Worm (Caenorhabditis elegans): ENCODE measurements around the gene F26D2.13.

F26D2.13 gene

ce11 chrV:16445676-16446075, 10.3 kb upstream of the F26D2.13 start, which contains the start of gene T08G3.6:
Gene T08G3.6, plus strand, starts transcription at chrV:16445976.
- no peak for TF ChIP-seq W03F9.2 (tag; optimal IDR thresholded peaks at IDR 0.05)
- TF ChIP-seq him-1 (tag; optimal IDR thresholded peaks at IDR 0.05), result no peak
- no peak for TF ChIP-seq dao-5 (tag; optimal IDR thresholded peaks at IDR 0.05)

- TF ChIP-seq him-1 (tag; optimal IDR thresholded peaks at IDR 0.05) (no peak), dao-5 (tag; optimal IDR thresholded peaks at IDR 0.05) (no peak), W03F9.2 (tag; optimal IDR thresholded peaks at IDR 0.05) (no peak)
These were observed 8.2 kb upstream of the F26D2.13 start, which contains the start of gene srh-141 for ce11 chrV:16443626-16444025. Gene srh-141, plus strand, starts transcription at chrV:16443926.

- TF ChIP-seq him-1 (tag; optimal IDR thresholded peaks at IDR 0.05), result no peak
- TF ChIP-seq W03F9.2 (tag; optimal IDR thresholded peaks at IDR 0.05), result no peak
- no peak for TF ChIP-seq dao-5 (tag; optimal IDR thresholded peaks at IDR 0.05)
These were observed 2.1 kb upstream of the F26D2.13 start, which contains the start of gene F26D2.15 for ce11 chrV:16437546-16437945. Gene F26D2.15, plus strand, starts transcription at chrV:16437846.

ce11 chrV:16433471-16433870, 1.9 kb downstream of the F26D2.13 start, which contains the start of gene clec-234:
Gene clec-234, minus strand, starts transcription at chrV:16433571.
- no peak for TF ChIP-seq dao-5 (tag; optimal IDR thresholded peaks at IDR 0.05)
- no peak for TF ChIP-seq W03F9.2 (tag; optimal IDR thresholded peaks at IDR 0.05)
- TF ChIP-seq him-1 (tag; optimal IDR thresholded peaks at IDR 0.05), result no peak

- TF ChIP-seq dao-5 (tag; optimal IDR thresholded peaks at IDR 0.05) (no peak), W03F9.2 (tag; optimal IDR thresholded peaks at IDR 0.05) (no peak), him-1 (tag; optimal IDR thresholded peaks at IDR 0.05) (no peak)
These were observed 5.5 kb downstream of the F26D2.13 start, which contains the start of gene str-73 for ce11 chrV:16429940-16430339. Gene str-73, plus strand, starts transcription at chrV:16430240.

- TF ChIP-seq him-1 (tag; optimal IDR thresholded peaks at IDR 0.05) (no peak), dao-5 (tag; optimal IDR thresholded peaks at IDR 0.05) (no peak), W03F9.2 (tag; optimal IDR thresholded peaks at IDR 0.05) (no peak)
These were observed 5.9 kb downstream of the F26D2.13 start, which contains the start of gene F26D2.10 for ce11 chrV:16429503-16429902. Gene F26D2.10, minus strand, starts transcription at chrV:16429603.

ce11 chrV:16424428-16424827, 11.0 kb downstream of the F26D2.13 start, which contains the start of gene srw-29:
Gene srw-29, minus strand, starts transcription at chrV:16424528.
- TF ChIP-seq him-1 (tag; optimal IDR thresholded peaks at IDR 0.05) (no peak), W03F9.2 (tag; optimal IDR thresholded peaks at IDR 0.05) (no peak), dao-5 (tag; optimal IDR thresholded peaks at IDR 0.05) (no peak)

ce11 chrV:16420696-16421095, 14.7 kb downstream of the F26D2.13 start, which contains the start of gene srw-48:
Gene srw-48, plus strand, starts transcription at chrV:16420996.
- TF ChIP-seq dao-5 (tag; optimal IDR thresholded peaks at IDR 0.05) (no peak), W03F9.2 (tag; optimal IDR thresholded peaks at IDR 0.05) (no peak), him-1 (tag; optimal IDR thresholded peaks at IDR 0.05) (no peak)

ce11 chrV:16419769-16420168, 15.6 kb downstream of the F26D2.13 start, which contains the start of gene F26D2.16:
Gene F26D2.16, minus strand, starts transcription at chrV:16419869.
- no peak for TF ChIP-seq W03F9.2 (tag; optimal IDR thresholded peaks at IDR 0.05)
- TF ChIP-seq dao-5 (tag; optimal IDR thresholded peaks at IDR 0.05), result no peak
- no peak for TF ChIP-seq him-1 (tag; optimal IDR thresholded peaks at IDR 0.05)

- no peak for TF ChIP-seq W03F9.2 (tag; optimal IDR thresholded peaks at IDR 0.05)
- no peak for TF ChIP-seq dao-5 (tag; optimal IDR thresholded peaks at IDR 0.05)
- no peak for TF ChIP-seq him-1 (tag; optimal IDR thresholded peaks at IDR 0.05)
These were observed 18.4 kb downstream of the F26D2.13 start, which contains the start of gene str-55 for ce11 chrV:16417014-16417413. Gene str-55, minus strand, starts transcription at chrV:16417114.

ce11 chrV:16410521-16410920, 24.9 kb downstream of the F26D2.13 start, which contains the start of gene srh-145:
Gene srh-145, plus strand, starts transcription at chrV:16410713.
- no peak for TF ChIP-seq him-1 (tag; optimal IDR thresholded peaks at IDR 0.05)
- TF ChIP-seq W03F9.2 (tag; optimal IDR thresholded peaks at IDR 0.05), result no peak
- TF ChIP-seq dao-5 (tag; optimal IDR thresholded peaks at IDR 0.05), result no peak

ce11 chrV:16407663-16408062, 27.7 kb downstream of the F26D2.13 start, which contains the start of gene F26D2.3:
Gene F26D2.3, plus strand, starts transcription at chrV:16407963.
- TF ChIP-seq W03F9.2 (tag; optimal IDR thresholded peaks at IDR 0.05) (no peak), him-1 (tag; optimal IDR thresholded peaks at IDR 0.05) (no peak), dao-5 (tag; optimal IDR thresholded peaks at IDR 0.05) (no peak)

ce11 chrV:16406357-16406756, 29.1 kb downstream of the F26D2.13 start:
- TF ChIP-seq him-1 (tag; optimal IDR thresholded peaks at IDR 0.05) (no peak), W03F9.2 (tag; optimal IDR thresholded peaks at IDR 0.05) (no peak), dao-5 (tag; optimal IDR thresholded peaks at IDR 0.05) (no peak)

- TF ChIP-seq him-1 (tag; optimal IDR thresholded peaks at IDR 0.05) (no peak), dao-5 (tag; optimal IDR thresholded peaks at IDR 0.05) (no peak), W03F9.2 (tag; optimal IDR thresholded peaks at IDR 0.05) (no peak)
These were observed 30.0 kb downstream of the F26D2.13 start for ce11 chrV:16405366-16405765.

ce11 chrV:16403974-16404373, 31.4 kb downstream of the F26D2.13 start, which contains the start of gene syp-1:
Gene syp-1, plus strand, starts transcription at chrV:16404274.
- TF ChIP-seq W03F9.2 (tag; optimal IDR thresholded peaks at IDR 0.05) (no peak), dao-5 (tag; optimal IDR thresholded peaks at IDR 0.05) (no peak), him-1 (tag; optimal IDR thresholded peaks at IDR 0.05) (no peak)

Measured in whole organism, L4/young adult.